Fruit fly (Drosophila melanogaster) whole organism, larva: ENCODE measurements around the gene CG2150.
A peak's percentile ranks its signal among the peaks of the same experiment; 100 is the strongest.

Experiments used
- noc ChIP-seq: fragments of 200-800 bp; sonication (Bioruptor generic); optimal IDR thresholded peaks from 3 replicates; lab custom pipeline; 2019; ENCODE audit warnings: missing biosample characterization, mild to moderate bottlenecking, missing genetic modification characterization, moderate library complexity

Gene CG2150

DNA sequence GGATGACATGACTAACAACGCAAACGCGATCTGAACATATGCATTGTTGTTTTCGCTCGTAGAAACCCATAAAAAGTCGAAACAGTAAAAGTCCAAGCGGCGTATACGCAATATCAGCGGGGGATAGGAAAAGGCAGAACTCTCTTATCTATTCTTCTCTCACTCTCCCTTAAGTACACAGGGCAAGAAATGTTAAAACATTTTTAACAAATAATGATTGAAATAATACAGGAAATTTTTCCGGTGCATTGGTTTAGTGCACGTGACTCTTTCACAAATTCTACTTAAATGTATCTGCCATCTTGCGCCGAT lies 48.9 kb downstream of the CG2150 start:
- no peak for TF ChIP-seq noc (tag; lab: Kevin White, UChicago)

DNA sequence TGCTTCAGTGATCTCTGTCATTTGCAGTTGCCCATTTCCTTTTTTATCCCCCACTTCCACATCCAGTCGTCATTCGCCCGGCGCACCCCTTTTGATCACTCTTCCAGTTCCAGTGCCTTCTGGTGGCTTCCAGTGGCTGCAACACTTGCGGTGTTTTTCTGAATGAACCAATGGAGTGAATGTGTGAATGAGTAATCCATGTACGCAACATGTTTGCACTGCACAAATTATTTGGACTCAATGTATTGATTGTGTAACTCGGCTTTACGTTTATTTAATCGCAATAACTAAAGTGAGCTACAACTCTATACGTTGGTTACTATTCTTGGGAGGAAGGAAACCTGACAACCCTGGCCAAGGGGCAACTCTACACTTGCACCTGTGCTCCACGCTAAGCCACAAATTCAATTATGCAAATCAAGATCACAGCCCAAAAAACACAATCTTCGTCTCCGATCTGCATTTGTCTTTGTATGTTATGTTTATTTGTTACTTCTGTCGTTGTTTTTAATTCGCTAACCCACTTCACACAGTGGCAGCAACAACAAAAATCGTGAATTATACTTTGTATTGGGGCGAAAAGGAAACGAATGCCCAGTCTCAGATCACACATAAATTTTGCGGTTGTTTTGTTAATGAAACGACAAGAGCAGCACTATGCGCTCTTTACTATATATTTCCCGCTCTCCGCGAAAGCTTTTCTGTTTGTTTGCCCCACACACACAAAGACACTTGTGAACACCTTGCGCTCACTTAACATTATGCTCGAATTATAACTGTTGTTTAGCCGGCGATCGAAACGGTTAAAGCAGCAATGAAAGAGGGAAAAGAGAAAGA lies 49.5 kb downstream of the CG2150 start:
- peak; percentile 11 for TF ChIP-seq noc (tag; lab: Kevin White, UChicago)

DNA sequence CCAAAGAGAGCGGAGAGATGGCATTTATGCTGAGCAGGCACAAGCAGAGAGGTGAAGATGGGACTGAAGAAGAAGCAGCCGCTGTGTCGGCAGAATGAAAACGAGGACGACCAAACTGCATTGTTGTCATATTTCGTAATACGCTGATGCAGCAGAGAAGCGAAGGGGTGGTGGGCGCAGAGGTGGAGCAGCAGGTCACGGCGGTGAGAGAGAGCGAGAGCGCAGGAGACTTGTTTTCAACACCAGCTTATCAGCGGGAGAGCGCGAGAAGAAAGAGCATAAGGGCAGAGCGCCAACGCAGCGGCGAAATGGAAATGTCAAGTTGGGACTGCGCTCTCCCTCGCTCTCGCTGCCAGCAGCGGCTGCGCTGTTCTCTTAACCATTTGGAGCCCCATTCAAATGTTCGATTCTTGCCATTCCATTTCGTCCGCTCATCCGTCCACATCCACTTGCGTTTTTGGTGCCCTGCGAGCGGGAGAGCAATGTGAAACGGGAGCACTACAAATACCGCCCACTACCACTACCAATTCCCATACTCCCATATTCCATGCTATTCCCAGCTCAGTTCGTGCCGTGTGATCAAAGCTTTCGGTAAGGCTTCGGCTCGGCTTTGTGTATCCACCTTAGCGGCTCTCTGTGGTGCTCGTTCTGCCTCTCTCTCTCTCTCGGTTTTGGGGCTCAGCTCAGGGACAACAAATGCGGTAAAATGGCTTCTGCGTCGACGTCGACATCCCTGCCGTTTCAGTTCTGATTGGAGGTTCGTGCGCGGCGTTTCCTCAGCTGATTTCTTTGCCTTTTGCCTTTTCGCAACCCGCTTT lies 51.1 kb downstream of the CG2150 start, which contains the start of gene ttk:
ttk (plus strand) TSS at position 562 of the 818 bp plus-strand sequence.
- no peak for TF ChIP-seq noc (tag; lab: Kevin White, UChicago)
